Worm (Caenorhabditis elegans): ENCODE measurements around the gene H01G02.4.
A peak's percentile ranks its signal among the peaks of the same experiment; 100 is the strongest.

H01G02.4 gene

ce11 chrIV:11765507-11765906 is 37.4 kb downstream of the H01G02.4 start (continued):
- TF ChIP-seq lin-15B (tag; optimal IDR thresholded peaks at IDR 0.05) (peak; percentile 40), R02D3.7 (tag; optimal IDR thresholded peaks at IDR 0.05) (no peak), daf-12 (tag; optimal IDR thresholded peaks at IDR 0.05) (no peak)

- TF ChIP-seq pqm-1 (tag; optimal IDR thresholded peaks at IDR 0.05) (peak; percentile 32), nhr-23 (tag; optimal IDR thresholded peaks at IDR 0.05) (no peak), zag-1 (tag; optimal IDR thresholded peaks at IDR 0.05) (no peak), nhr-237 (tag; optimal IDR thresholded peaks at IDR 0.05) (no peak), aly-2 (tag; optimal IDR thresholded peaks at IDR 0.05) (no peak), nfya-1 (tag; optimal IDR thresholded peaks at IDR 0.05; ENCODE audit: insufficient read depth) (peak; percentile 27), ZK546.5 (tag; optimal IDR thresholded peaks at IDR 0.05) (no peak), eor-1 (tag; optimal IDR thresholded peaks at IDR 0.05) (no peak), mml-1 (tag; optimal IDR thresholded peaks at IDR 0.05) (no peak), elt-2 (tag; optimal IDR thresholded peaks at IDR 0.05) (peak; percentile 80), lsy-12 (tag; optimal IDR thresholded peaks at IDR 0.05) (no peak), fkh-10 (GFP tag; optimal IDR thresholded peaks at IDR 0.05) (no peak), fos-1 (tag; optimal IDR thresholded peaks at IDR 0.05) (no peak), sea-2 (GFP tag; optimal IDR thresholded peaks at IDR 0.05) (no peak), nhr-43 (tag; optimal IDR thresholded peaks at IDR 0.05; ENCODE audit: poor library complexity, severe bottlenecking) (no peak), unc-62 (GFP tag; optimal IDR thresholded peaks at IDR 0.05) (no peak), pha-4 (tag; optimal IDR thresholded peaks at IDR 0.05) (peak; percentile 68), snpc-4 (tag; optimal IDR thresholded peaks at IDR 0.05) (no peak), hmg-11 (tag; optimal IDR thresholded peaks at IDR 0.05) (no peak), unc-39 (tag; optimal IDR thresholded peaks at IDR 0.05) (no peak)
Measured at ce11 chrIV:11760700-11761459, 42.1 kb downstream of the H01G02.4 start, which contains the start of gene T12A7.2. Gene T12A7.2, minus strand, starts transcription at chrIV:11761111.

- TF ChIP-seq eor-1 (tag; optimal IDR thresholded peaks at IDR 0.05) (no peak), fkh-2 (tag; optimal IDR thresholded peaks at IDR 0.05) (no peak), nhr-237 (tag; optimal IDR thresholded peaks at IDR 0.05) (no peak)
Measured at ce11 chrIV:11759852-11760251, 43.1 kb downstream of the H01G02.4 start.

ce11 chrIV:11755907-11756306 is 47.0 kb downstream of the H01G02.4 start, which contains the start of gene T12A7.9:
Gene T12A7.9, minus strand, starts transcription at chrIV:11756007.
- TF ChIP-seq fkh-2 (tag; optimal IDR thresholded peaks at IDR 0.05) (no peak), elt-2 (tag; optimal IDR thresholded peaks at IDR 0.05) (peak; percentile 26), ama-1 (optimal IDR thresholded peaks at IDR 0.05) (no peak), ceh-9 (tag; optimal IDR thresholded peaks at IDR 0.05) (no peak)

- TF ChIP-seq lin-39 (tag; optimal IDR thresholded peaks at IDR 0.05), result no peak
- TF ChIP-seq fkh-10 (GFP tag; optimal IDR thresholded peaks at IDR 0.05), result no peak
- no peak for TF ChIP-seq tbx-2 (tag; optimal IDR thresholded peaks at IDR 0.05)
- TF ChIP-seq egl-27 (tag; optimal IDR thresholded peaks at IDR 0.05), result no peak
- no peak for TF ChIP-seq ceh-28 (tag; optimal IDR thresholded peaks at IDR 0.05)
- no peak for TF ChIP-seq zag-1 (tag; optimal IDR thresholded peaks at IDR 0.05)
- no peak for TF ChIP-seq R02D3.7 (tag; optimal IDR thresholded peaks at IDR 0.05)
- TF ChIP-seq ceh-9 (tag; optimal IDR thresholded peaks at IDR 0.05), result no peak
- no peak for TF ChIP-seq nhr-11 (tag; optimal IDR thresholded peaks at IDR 0.05)
- TF ChIP-seq ztf-4 (tag; optimal IDR thresholded peaks at IDR 0.05), result no peak
- TF ChIP-seq sea-2 (GFP tag; optimal IDR thresholded peaks at IDR 0.05), result no peak
- no peak for TF ChIP-seq ztf-11 (tag; optimal IDR thresholded peaks at IDR 0.05)
- no peak for TF ChIP-seq mml-1 (tag; optimal IDR thresholded peaks at IDR 0.05)
- TF ChIP-seq hmg-11 (tag; optimal IDR thresholded peaks at IDR 0.05), result no peak
- TF ChIP-seq unc-62 (GFP tag; optimal IDR thresholded peaks at IDR 0.05), result no peak
- no peak for TF ChIP-seq elt-2 (tag; optimal IDR thresholded peaks at IDR 0.05)
- no peak for TF ChIP-seq skn-1 (tag; optimal IDR thresholded peaks at IDR 0.05)
Measured at ce11 chrIV:11755003-11755402, 47.9 kb downstream of the H01G02.4 start, which contains the start of gene T12A7.10. Gene T12A7.10, minus strand, starts transcription at chrIV:11755103.
